Fruit fly (Drosophila melanogaster): Measurements from ENCODE around the gene Lcp65Ag3.

The Lcp65Ag3 gene

DNA sequence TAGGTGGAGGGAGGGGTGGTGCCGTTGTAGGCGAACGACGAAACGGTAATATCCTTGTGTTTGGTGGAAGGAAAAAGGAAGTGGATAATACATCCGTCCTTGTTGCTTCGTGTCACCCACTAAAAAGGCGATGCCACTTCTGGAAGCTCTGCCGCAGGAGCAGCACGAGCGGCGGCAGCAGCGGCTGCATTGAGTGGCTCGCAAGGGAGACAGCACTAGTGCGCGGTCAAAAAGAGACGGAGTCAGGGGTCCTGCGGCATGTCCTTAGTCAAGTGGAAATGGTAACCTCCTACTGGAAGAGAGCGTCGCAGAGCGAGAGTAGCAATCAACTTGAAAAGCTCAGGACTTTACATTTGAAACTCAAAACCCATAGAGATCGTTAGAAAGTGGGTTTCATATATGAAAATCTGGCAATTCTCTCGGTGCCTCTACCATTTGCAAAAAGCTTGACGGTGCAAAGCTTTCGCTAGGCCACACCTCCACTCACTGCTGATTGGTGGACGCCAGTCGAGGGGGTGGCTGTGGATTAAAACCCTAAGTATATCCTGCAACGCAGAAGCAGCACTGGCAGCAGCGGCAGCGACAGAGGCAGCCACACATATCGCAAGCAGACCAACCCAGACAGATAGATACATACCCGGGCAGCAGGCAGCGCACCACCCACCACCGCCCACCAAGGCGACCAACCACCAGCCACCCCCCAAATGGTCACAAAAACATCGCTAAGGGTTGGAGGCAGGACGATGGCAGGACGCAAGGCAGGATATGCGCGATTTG, 19.9 kb downstream of the Lcp65Ag3 start:
- TF ChIP-seq CG12605 (GFP tag; IDR thresholded peaks at IDR 0.05) (no peak), CG10348 (GFP tag; IDR thresholded peaks at IDR 0.05) (no peak), Ets98B (GFP tag; IDR thresholded peaks at IDR 0.05) (no peak), CG17806 (tag; optimal IDR thresholded peaks at IDR 0.05) (no peak)

DNA sequence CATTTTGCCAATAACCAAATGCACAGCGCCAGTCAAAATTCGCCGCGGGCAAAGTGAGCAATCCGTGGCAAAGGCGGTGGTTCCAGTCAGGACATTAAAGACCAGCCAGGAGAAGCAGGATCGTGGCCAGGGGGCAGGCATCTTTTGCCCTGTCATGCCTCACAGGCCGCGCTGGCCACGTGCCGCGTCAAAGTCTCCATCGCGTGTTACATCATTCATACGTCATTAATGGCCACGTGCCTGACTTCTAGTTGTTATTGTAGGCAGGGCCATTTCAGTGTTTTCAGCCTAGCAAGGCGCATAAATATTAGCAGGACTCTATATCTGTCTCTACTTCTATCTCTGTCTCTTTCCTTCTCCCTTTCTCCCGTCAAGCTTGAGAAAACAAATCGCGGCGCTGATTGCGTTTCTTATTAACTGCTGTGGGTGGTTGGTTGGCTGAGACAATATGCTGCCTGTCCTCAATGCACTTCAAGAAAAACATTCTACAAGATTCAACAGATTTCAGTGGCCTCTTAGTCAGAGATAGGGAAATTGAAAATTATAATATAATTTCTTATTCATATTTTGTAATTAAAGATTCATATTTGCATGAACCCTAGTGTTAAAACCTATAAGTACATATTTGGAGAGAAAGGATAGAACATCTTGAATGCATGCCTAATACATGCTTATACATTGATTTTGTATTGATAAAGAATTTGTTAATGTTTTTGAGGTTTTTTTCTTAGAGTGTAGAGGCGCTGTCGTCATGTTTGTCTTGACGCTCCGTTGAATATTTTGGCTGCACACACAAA, 22.3 kb downstream of the Lcp65Ag3 start:
- TF ChIP-seq D1 (tag; optimal IDR thresholded peaks at IDR 0.05) (no peak), CG8301 (tag; optimal IDR thresholded peaks at IDR 0.05) (no peak), CG9948 (tag; optimal IDR thresholded peaks at IDR 0.05) (no peak), EcR (GFP tag; optimal IDR thresholded peaks at IDR 0.05) (no peak), CG17806 (tag; optimal IDR thresholded peaks at IDR 0.05) (no peak), Snoo (tag; optimal IDR thresholded peaks at IDR 0.05) (no peak), Pif1A (GFP tag; optimal IDR thresholded peaks at IDR 0.05) (no peak), Pif1B (GFP tag; optimal IDR thresholded peaks at IDR 0.05) (no peak), rn (GFP tag; IDR thresholded peaks at IDR 0.05) (no peak), CG13204 (GFP tag; optimal IDR thresholded peaks at IDR 0.05) (no peak), CG15710 (tag; optimal IDR thresholded peaks at IDR 0.05) (no peak), CG10348 (GFP tag; IDR thresholded peaks at IDR 0.05) (no peak), CG14655 (GFP tag; optimal IDR thresholded peaks at IDR 0.05) (no peak), Ets98B (GFP tag; IDR thresholded peaks at IDR 0.05) (no peak), gl (tag; optimal IDR thresholded peaks at IDR 0.05) (no peak)

DNA sequence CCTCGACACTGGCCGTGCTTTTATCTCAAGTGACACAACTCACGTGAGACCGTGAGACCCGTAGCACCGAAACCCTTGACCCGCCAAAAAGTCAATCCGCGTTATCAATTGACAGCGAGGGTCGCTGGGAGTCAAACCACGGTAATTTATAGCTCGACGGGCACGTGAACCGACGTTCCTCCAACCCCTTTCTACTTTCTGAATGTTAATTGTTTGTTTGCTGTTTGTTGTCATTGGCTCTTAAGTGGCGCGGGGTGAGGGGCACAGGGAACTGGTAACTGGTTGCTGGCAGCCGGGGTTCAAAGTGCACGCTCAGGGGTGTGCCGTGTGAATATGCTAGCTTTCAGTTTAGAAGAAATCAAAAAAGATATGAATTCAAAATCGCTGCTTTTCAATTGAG, 24.1 kb downstream of the Lcp65Ag3 start:
- TF ChIP-seq Pif1B (GFP tag; optimal IDR thresholded peaks at IDR 0.05) (no peak), CG17806 (tag; optimal IDR thresholded peaks at IDR 0.05) (no peak), CG10348 (GFP tag; IDR thresholded peaks at IDR 0.05) (no peak), rn (GFP tag; IDR thresholded peaks at IDR 0.05) (no peak), fd96Ca (GFP tag; IDR thresholded peaks at IDR 0.05) (no peak), CG15710 (tag; optimal IDR thresholded peaks at IDR 0.05) (no peak), CG9948 (tag; optimal IDR thresholded peaks at IDR 0.05) (no peak), EcR (GFP tag; optimal IDR thresholded peaks at IDR 0.05) (no peak), gl (tag; optimal IDR thresholded peaks at IDR 0.05) (no peak), D1 (tag; optimal IDR thresholded peaks at IDR 0.05) (no peak), CG8159 (tag; optimal IDR thresholded peaks at IDR 0.05) (no peak), CG13204 (GFP tag; optimal IDR thresholded peaks at IDR 0.05) (no peak), Pif1A (GFP tag; optimal IDR thresholded peaks at IDR 0.05) (no peak), CG4496 (GFP tag; IDR thresholded peaks at IDR 0.05) (no peak)

DNA sequence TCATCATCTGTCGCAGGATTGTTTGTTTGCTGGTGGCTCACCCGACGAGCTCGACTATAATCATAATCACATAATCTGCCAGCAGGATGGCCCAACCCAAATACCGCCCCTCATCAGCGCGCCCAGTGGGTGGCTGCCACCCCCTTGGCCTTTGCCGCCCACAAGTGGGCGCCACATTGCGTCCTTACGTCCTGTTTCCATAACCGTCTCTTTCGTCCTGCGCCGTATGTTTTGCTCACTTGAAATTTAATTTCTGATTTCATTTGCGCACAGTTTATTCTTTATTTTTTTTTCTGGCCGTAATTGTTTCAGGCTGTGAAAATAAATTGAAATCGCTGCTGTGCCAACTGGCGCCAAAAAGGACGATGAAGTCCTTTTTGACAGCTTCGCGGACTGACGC, 25.4 kb downstream of the Lcp65Ag3 start:
- TF ChIP-seq CG17806 (tag; optimal IDR thresholded peaks at IDR 0.05) (no peak), rn (GFP tag; IDR thresholded peaks at IDR 0.05) (no peak), CG13204 (GFP tag; optimal IDR thresholded peaks at IDR 0.05) (no peak), fd96Ca (GFP tag; IDR thresholded peaks at IDR 0.05) (no peak), EcR (GFP tag; optimal IDR thresholded peaks at IDR 0.05) (no peak), CG15710 (tag; optimal IDR thresholded peaks at IDR 0.05) (no peak), CG34367 (tag; optimal IDR thresholded peaks at IDR 0.05) (no peak), CG9948 (tag; optimal IDR thresholded peaks at IDR 0.05) (no peak), CG8301 (tag; optimal IDR thresholded peaks at IDR 0.05) (no peak), Pif1A (GFP tag; optimal IDR thresholded peaks at IDR 0.05) (no peak), CG4496 (GFP tag; IDR thresholded peaks at IDR 0.05) (no peak), Pif1B (GFP tag; optimal IDR thresholded peaks at IDR 0.05) (no peak), CG14655 (GFP tag; optimal IDR thresholded peaks at IDR 0.05) (no peak), CG8159 (tag; optimal IDR thresholded peaks at IDR 0.05) (no peak), Snoo (tag; optimal IDR thresholded peaks at IDR 0.05) (no peak), gl (tag; optimal IDR thresholded peaks at IDR 0.05) (no peak)

DNA sequence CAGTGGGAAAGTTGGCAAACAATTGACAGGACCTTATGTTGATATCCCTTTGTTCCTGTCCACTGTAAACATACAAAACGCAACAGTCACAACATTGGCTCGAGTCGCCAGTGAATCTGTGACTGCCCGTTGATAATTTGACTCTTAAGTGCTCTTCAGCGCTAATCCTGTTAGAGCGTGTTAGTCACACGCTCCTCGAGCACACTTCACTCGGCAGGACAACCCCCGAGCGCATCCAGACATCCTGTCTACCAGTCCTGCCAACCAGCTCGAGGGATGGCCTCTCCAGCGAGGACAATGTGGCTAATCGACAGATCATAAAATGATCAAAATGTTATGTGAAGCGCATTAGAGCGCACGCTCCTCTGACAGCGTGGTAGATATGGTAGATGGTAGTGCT, 26.2 kb downstream of the Lcp65Ag3 start:
- no peak for TF ChIP-seq CG13204 (GFP tag; optimal IDR thresholded peaks at IDR 0.05)
- TF ChIP-seq CG17806 (tag; optimal IDR thresholded peaks at IDR 0.05), result no peak
- no peak for TF ChIP-seq Snoo (tag; optimal IDR thresholded peaks at IDR 0.05)
- TF ChIP-seq CG14655 (GFP tag; optimal IDR thresholded peaks at IDR 0.05), result no peak
- TF ChIP-seq CG32121 (GFP tag; IDR thresholded peaks at IDR 0.05), result no peak
- no peak for TF ChIP-seq Ets98B (GFP tag; IDR thresholded peaks at IDR 0.05)
- no peak for TF ChIP-seq Pif1B (GFP tag; optimal IDR thresholded peaks at IDR 0.05)
- no peak for TF ChIP-seq CG8159 (tag; optimal IDR thresholded peaks at IDR 0.05)
- no peak for TF ChIP-seq CG15710 (tag; optimal IDR thresholded peaks at IDR 0.05)

DNA sequence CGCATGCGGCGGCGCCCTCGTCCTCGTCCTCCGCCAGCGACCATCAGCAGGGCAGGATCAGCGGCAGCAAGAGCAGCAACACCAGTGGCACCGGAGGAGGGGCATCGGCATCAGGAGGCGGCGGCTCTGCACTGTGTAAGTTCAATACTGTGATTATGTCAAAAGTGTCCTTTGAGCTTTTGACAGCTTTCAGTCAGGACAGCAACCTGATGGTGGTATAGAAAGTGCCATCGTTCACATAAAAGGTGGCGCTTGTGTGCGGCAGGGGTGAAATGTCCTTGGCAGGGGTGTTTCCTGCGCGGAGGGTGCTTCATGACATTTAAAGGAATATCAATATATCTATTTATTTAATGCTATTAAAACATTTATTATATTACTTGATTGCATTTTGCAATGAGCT, 27.1 kb downstream of the Lcp65Ag3 start:
- TF ChIP-seq EcR (GFP tag; optimal IDR thresholded peaks at IDR 0.05) (no peak), Snoo (tag; optimal IDR thresholded peaks at IDR 0.05) (no peak), CG8301 (tag; optimal IDR thresholded peaks at IDR 0.05) (no peak)

Measured in whole organism, pupa.